Worm (Caenorhabditis elegans) whole organism, early embryonic: ENCODE measurements around the gene srz-72.

Experiments used
- ets-7 ChIP-seq: sonication (generic microtip); optimal IDR thresholded peaks from 2 replicates; lab custom pipeline; 2016; ENCODE audit warnings: missing genotype, missing genetic modification characterization, missing compliant biosample characterization
- flt-1 ChIP-seq: fragments of 200-800 bp; sonication (Bioruptor generic); IDR thresholded peaks from 2 replicates; pipeline ENCODE4 v1.3.6; 2022; ENCODE audit warnings: missing genetic modification characterization, missing compliant biosample characterization

DNA sequence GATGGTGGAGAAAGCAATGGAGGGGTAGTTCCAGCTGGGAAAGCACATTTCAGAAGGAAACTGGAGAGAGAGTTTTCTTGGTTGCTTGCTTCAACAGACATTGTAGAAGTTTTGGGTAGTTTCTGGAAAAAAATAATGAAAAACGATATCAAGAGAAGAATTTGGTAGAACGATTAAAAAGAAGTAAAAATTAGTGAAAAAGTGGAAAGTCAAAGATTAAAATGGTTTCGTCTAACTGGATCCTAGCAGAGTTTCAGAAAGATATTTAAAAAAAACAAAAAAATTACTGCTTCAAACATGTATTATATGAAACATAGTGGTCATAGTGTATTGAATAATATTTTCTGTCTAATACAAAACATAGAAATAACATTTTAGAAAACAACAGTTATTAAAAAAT, 21.7 kb upstream of the srz-72 start, which contains the start of gene F38C2.7:
- TF ChIP-seq flt-1 (GFP tag; lab: Robert Waterston, UW): no peak
- no peak for TF ChIP-seq ets-7 (tag; lab: Kevin White, UChicago)
